Fruit fly (Drosophila melanogaster) whole organism, adult: ENCODE measurements around the gene PolE1.

Source experiments
- CG11617 ChIP-seq: fragments of 200-800 bp; sonication (Bioruptor generic); optimal IDR thresholded peaks from 2 replicates; lab custom pipeline; 2017; ENCODE audit warnings: mild to moderate bottlenecking, missing biosample characterization, missing genetic modification reagents, missing genetic modification characterization
- CG12768 ChIP-seq: fragments of 200-800 bp; sonication (Bioruptor generic); optimal IDR thresholded peaks from 2 replicates; lab custom pipeline; 2017; ENCODE audit warnings: missing biosample characterization, missing genetic modification characterization, mild to moderate bottlenecking, moderate library complexity, missing genetic modification reagents
- CG14711 ChIP-seq: fragments of 200-800 bp; sonication (Bioruptor generic); optimal IDR thresholded peaks from 2 replicates; lab custom pipeline; 2018; ENCODE audit warnings: missing biosample characterization, mild to moderate bottlenecking, missing genetic modification characterization, moderate library complexity
- CG5204 ChIP-seq: fragments of 200-800 bp; sonication (Bioruptor generic); optimal IDR thresholded peaks from 2 replicates; lab custom pipeline; 2016; ENCODE audit warnings: missing biosample characterization, missing genetic modification characterization
- CG7101 ChIP-seq: fragments of 200-800 bp; sonication (Bioruptor generic); optimal IDR thresholded peaks from 2 replicates; lab custom pipeline; 2018; ENCODE audit warnings: missing biosample characterization, mild to moderate bottlenecking, missing genetic modification characterization, moderate library complexity
- Crg-1 ChIP-seq: fragments of 200-800 bp; sonication (Bioruptor generic); optimal IDR thresholded peaks from 2 replicates; lab custom pipeline; 2016; ENCODE audit warnings: missing biosample characterization, missing genetic modification characterization
- Hr96 ChIP-seq: fragments of 200-800 bp; sonication (Bioruptor generic); optimal IDR thresholded peaks from 2 replicates; lab custom pipeline; 2016; ENCODE audit warnings: missing biosample characterization, missing genetic modification characterization
- cic ChIP-seq: fragments of 200-800 bp; sonication (Bioruptor generic); optimal IDR thresholded peaks from 2 replicates; lab custom pipeline; 2017; ENCODE audit warnings: missing biosample characterization, mild to moderate bottlenecking, missing genetic modification characterization, moderate library complexity
- kay ChIP-seq: fragments of 200-800 bp; sonication (Bioruptor generic); peaks from one replicate; lab custom pipeline; 2016; ENCODE audit warnings: missing biosample characterization, missing genetic modification characterization, borderline replicate concordance
- tj ChIP-seq: fragments of 200-800 bp; sonication (Bioruptor generic); optimal IDR thresholded peaks from 3 replicates; lab custom pipeline; 2017; ENCODE audit warnings: missing biosample characterization, mild to moderate bottlenecking, missing genetic modification characterization, moderate library complexity
- toe ChIP-seq: fragments of 200-800 bp; sonication (Bioruptor generic); optimal IDR thresholded peaks from 2 replicates; lab custom pipeline; 2016; ENCODE audit warnings: missing biosample characterization, missing genetic modification characterization

DNA sequence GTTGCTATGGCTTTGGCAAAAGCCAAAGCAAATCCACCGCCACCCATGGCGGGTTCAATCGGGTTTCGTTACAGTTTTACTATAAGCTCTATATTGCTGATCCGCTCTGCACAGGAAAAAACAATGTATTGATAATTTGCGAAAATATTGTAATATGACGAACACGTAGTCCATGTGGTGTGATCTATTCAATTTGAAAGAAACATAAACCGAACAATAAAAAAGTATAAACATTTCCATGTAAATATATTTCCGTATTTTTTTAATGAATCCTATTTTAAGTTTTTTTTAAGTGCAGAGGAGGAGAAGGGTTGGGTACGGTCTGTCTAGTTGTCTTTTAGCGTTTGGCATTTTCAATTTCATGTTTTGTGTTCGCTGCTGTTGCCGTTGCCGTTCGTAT, 45.6 kb downstream of the PolE1 start:
- TF ChIP-seq tj, result no peak
- TF ChIP-seq Hr96 (GFP tag; lab: Kevin White, UChicago), result no peak
- TF ChIP-seq kay, result no peak
- TF ChIP-seq CG14711 (tag; lab: Kevin White, UChicago), result no peak
- TF ChIP-seq CG11617, result no peak
- TF ChIP-seq CG12768 (GFP tag; lab: Kevin White, UChicago), result no peak
- TF ChIP-seq CG5204 (GFP tag; lab: Kevin White, UChicago), result no peak
- TF ChIP-seq CG7101 (tag; lab: Kevin White, UChicago), result no peak
- TF ChIP-seq cic (GFP tag; lab: Kevin White, UChicago), result no peak
- no peak for TF ChIP-seq toe (GFP tag; lab: Kevin White, UChicago)
- TF ChIP-seq Crg-1, result no peak
